Worm (Caenorhabditis elegans): ENCODE data around the gene mcu-1.

mcu-1 gene

ce11 chrIV:5927805-5928204, 11.2 kb downstream of the mcu-1 start:
- TF ChIP-seq dao-5 (tag; optimal IDR thresholded peaks at IDR 0.05) (no peak), W03F9.2 (tag; optimal IDR thresholded peaks at IDR 0.05) (no peak), him-1 (tag; optimal IDR thresholded peaks at IDR 0.05) (no peak)

DNA sequence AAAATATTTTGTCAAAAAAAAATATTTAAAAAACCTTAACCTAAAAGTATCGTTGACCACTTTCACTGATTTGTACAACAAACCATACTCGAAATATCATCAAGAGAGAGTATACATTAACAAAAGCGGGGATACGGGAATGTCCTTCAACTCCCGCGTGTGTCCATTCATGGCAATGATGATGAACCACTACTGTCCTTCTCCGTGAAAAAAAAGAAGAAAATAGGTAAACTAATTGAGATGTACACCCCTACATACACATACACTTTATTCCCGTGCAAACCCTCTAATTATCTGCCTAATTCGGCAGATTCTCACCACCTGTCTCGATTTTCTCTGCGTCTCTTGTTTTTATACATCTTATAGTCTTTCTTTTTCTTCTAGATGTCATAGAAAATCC, 12.4 kb downstream of the mcu-1 start:
- TF ChIP-seq him-1 (tag; optimal IDR thresholded peaks at IDR 0.05) = no peak
- no peak for TF ChIP-seq dao-5 (tag; optimal IDR thresholded peaks at IDR 0.05)
- TF ChIP-seq W03F9.2 (tag; optimal IDR thresholded peaks at IDR 0.05) = no peak

- TF ChIP-seq dao-5 (tag; optimal IDR thresholded peaks at IDR 0.05) (no peak), him-1 (tag; optimal IDR thresholded peaks at IDR 0.05) (no peak)
Measured at ce11 chrIV:5924241-5924640, 14.8 kb downstream of the mcu-1 start.

DNA sequence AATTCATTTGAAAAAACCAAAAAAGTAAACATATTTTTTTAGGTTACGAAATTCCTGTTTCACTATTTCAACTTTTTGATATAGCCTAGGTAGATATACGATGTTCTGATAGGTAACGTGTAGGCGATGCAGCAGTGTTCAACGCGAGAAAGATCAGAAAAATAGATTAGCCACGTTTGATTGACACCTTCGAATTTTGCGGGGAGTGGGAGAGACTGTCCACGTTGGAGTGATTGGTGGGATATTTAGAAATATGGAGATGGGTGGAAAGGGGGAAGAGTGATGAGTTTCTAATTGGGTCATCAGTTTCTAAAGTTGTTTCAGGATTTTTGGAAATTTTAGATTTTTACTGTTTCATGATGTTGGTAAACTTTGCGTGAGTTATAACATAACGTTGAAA, 15.9 kb downstream of the mcu-1 start:
- no peak for TF ChIP-seq him-1 (tag; optimal IDR thresholded peaks at IDR 0.05)
- TF ChIP-seq dao-5 (tag; optimal IDR thresholded peaks at IDR 0.05) = no peak
- no peak for TF ChIP-seq W03F9.2 (tag; optimal IDR thresholded peaks at IDR 0.05)

ce11 chrIV:5917026-5917425, 22.0 kb downstream of the mcu-1 start, which contains the start of gene dhhc-13:
Gene dhhc-13, plus strand, starts transcription at chrIV:5917326.
- no peak for TF ChIP-seq W03F9.2 (tag; optimal IDR thresholded peaks at IDR 0.05)
- TF ChIP-seq dao-5 (tag; optimal IDR thresholded peaks at IDR 0.05) = no peak
- no peak for TF ChIP-seq him-1 (tag; optimal IDR thresholded peaks at IDR 0.05)

- TF ChIP-seq W03F9.2 (tag; optimal IDR thresholded peaks at IDR 0.05) = no peak
- no peak for TF ChIP-seq dao-5 (tag; optimal IDR thresholded peaks at IDR 0.05)
- TF ChIP-seq him-1 (tag; optimal IDR thresholded peaks at IDR 0.05) = no peak
Measured at ce11 chrIV:5915152-5915551, 23.9 kb downstream of the mcu-1 start.

ce11 chrIV:5903305-5903778, 35.7 kb downstream of the mcu-1 start, which contains the start of gene H04M03.12:
Gene H04M03.12, minus strand, starts transcription at chrIV:5903355.
- no peak for TF ChIP-seq him-1 (tag; optimal IDR thresholded peaks at IDR 0.05)
- no peak for TF ChIP-seq dao-5 (tag; optimal IDR thresholded peaks at IDR 0.05)

- TF ChIP-seq dao-5 (tag; optimal IDR thresholded peaks at IDR 0.05) = no peak
- TF ChIP-seq him-1 (tag; optimal IDR thresholded peaks at IDR 0.05) = no peak
- TF ChIP-seq W03F9.2 (tag; optimal IDR thresholded peaks at IDR 0.05) = no peak
Measured at ce11 chrIV:5902730-5903129, 36.3 kb downstream of the mcu-1 start.

- no peak for TF ChIP-seq W03F9.2 (tag; optimal IDR thresholded peaks at IDR 0.05)
- no peak for TF ChIP-seq him-1 (tag; optimal IDR thresholded peaks at IDR 0.05)
- TF ChIP-seq dao-5 (tag; optimal IDR thresholded peaks at IDR 0.05) = no peak
Measured at ce11 chrIV:5896341-5896740, 42.7 kb downstream of the mcu-1 start, which contains the start of gene pck-3. Gene pck-3, plus strand, starts transcription at chrIV:5896641.

DNA sequence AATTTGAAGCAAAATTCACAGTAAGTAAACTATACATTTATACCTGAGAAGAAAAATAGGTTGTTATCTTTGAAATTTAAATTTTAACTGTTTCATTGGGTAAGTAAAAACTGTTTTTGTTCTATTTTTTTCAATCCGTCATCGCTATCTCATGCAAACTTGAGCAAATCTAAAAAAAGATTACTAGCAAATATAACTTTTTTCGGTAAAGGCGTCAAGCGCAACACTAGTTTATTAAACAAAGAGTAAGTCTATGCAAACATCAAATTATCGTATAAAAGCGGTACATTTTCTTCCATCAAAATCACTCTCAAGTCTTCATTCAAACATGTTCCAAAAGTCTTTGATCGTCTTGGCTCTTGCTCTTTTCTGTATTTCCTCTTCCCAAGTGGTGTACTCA, 43.8 kb downstream of the mcu-1 start, which contains the start of gene nspb-6:
Gene nspb-6 (plus strand): TSS at position 301 of the 400 bp plus-strand sequence.
- TF ChIP-seq him-1 (tag; optimal IDR thresholded peaks at IDR 0.05) = no peak

- no peak for TF ChIP-seq him-1 (tag; optimal IDR thresholded peaks at IDR 0.05)
- no peak for TF ChIP-seq dao-5 (tag; optimal IDR thresholded peaks at IDR 0.05)
- no peak for TF ChIP-seq W03F9.2 (tag; optimal IDR thresholded peaks at IDR 0.05)
Measured at ce11 chrIV:5891265-5891664, 47.8 kb downstream of the mcu-1 start, which contains the start of gene H04M03.3. Gene H04M03.3, plus strand, starts transcription at chrIV:5891565.

Measured in whole organism, L4/young adult.